Fruit fly (Drosophila melanogaster) whole organism, pupa: Measurements from ENCODE around the gene Col4a1.

ENCODE experiments used
- CG10348 ChIP-seq: fragments of 200-800 bp; sonication (Bioruptor generic); IDR thresholded peaks from 2 replicates; pipeline ENCODE4 v1.3.6; 2022; ENCODE audit warnings: missing biosample characterization, missing genetic modification characterization
- CG14655 ChIP-seq: fragments of 200-800 bp; sonication (Bioruptor generic); optimal IDR thresholded peaks from 3 replicates; lab custom pipeline; 2017; ENCODE audit warnings: mild to moderate bottlenecking, missing biosample characterization, missing genetic modification reagents, missing genetic modification characterization
- CG15710 ChIP-seq: fragments of 200-800 bp; sonication (Bioruptor generic); optimal IDR thresholded peaks from 2 replicates; lab custom pipeline; 2018; ENCODE audit warnings: missing biosample characterization, mild to moderate bottlenecking, missing genetic modification characterization, moderate library complexity
- CG34367 ChIP-seq: fragments of 200-800 bp; sonication (Bioruptor generic); optimal IDR thresholded peaks from 2 replicates; lab custom pipeline; 2018; ENCODE audit warnings: missing biosample characterization, mild to moderate bottlenecking, missing genetic modification characterization
- CG8159 ChIP-seq: fragments of 200-800 bp; sonication (Bioruptor generic); optimal IDR thresholded peaks from 3 replicates; lab custom pipeline; 2018; ENCODE audit warnings: missing biosample characterization, mild to moderate bottlenecking, missing genetic modification characterization, moderate library complexity
- CG9948 ChIP-seq: fragments of 200-800 bp; sonication (Bioruptor generic); optimal IDR thresholded peaks from 2 replicates; lab custom pipeline; 2018; ENCODE audit warnings: missing biosample characterization, mild to moderate bottlenecking, missing genetic modification characterization, moderate library complexity
- D1 ChIP-seq: fragments of 200-800 bp; sonication (Bioruptor generic); optimal IDR thresholded peaks from 2 replicates; lab custom pipeline; 2018; ENCODE audit warnings: missing biosample characterization, mild to moderate bottlenecking, missing genetic modification characterization, moderate library complexity
- Ets98B ChIP-seq: fragments of 200-800 bp; sonication (Bioruptor generic); IDR thresholded peaks from 2 replicates; pipeline ENCODE4 v1.3.6; 2022; ENCODE audit warnings: missing biosample characterization, missing genetic modification characterization
- Snoo ChIP-seq: fragments of 200-800 bp; sonication (Bioruptor generic); optimal IDR thresholded peaks from 3 replicates; lab custom pipeline; 2017; ENCODE audit warnings: missing biosample characterization, mild to moderate bottlenecking, missing genetic modification characterization, inconsistent platforms

dm6 chr2L:5058094-5058493 lies 28.7 kb downstream of the Col4a1 start, which contains the start of gene Nepl3:
- TF ChIP-seq CG34367 (tag; lab: Kevin White, UChicago): no peak
- no peak for TF ChIP-seq CG9948 (tag; lab: Kevin White, UChicago)
- TF ChIP-seq CG10348: no peak
- TF ChIP-seq Ets98B (GFP tag; lab: Robert Waterston, UW): no peak
- TF ChIP-seq CG15710: no peak
- no peak for TF ChIP-seq CG8159
- TF ChIP-seq Snoo (tag; lab: Kevin White, UChicago): no peak
- TF ChIP-seq D1 (tag; lab: Kevin White, UChicago): no peak
- TF ChIP-seq CG14655 (GFP tag; lab: Kevin White, UChicago): no peak
